Fruit fly (Drosophila melanogaster) whole organism, embryonic: ENCODE results near the gene CG14194.

Source experiments
- ATbp ChIP-seq: fragments of 200-800 bp; sonication (Bioruptor generic); optimal IDR thresholded peaks from 2 replicates; lab custom pipeline; 2017; ENCODE audit warnings: missing biosample characterization, mild to moderate bottlenecking, missing genetic modification characterization, missing genetic modification reagents
- Antp ChIP-seq: fragments of 200-800 bp; sonication (Bioruptor generic); optimal IDR thresholded peaks from 3 replicates; lab custom pipeline; 2016; ENCODE audit warnings: missing biosample characterization, missing genetic modification characterization
- Bteb2 ChIP-seq: fragments of 200-800 bp; sonication (Bioruptor generic); optimal IDR thresholded peaks from 2 replicates; lab custom pipeline; 2016; ENCODE audit warnings: missing biosample characterization, missing genetic modification characterization
- CG10543 ChIP-seq: fragments of 200-800 bp; sonication (Bioruptor generic); optimal IDR thresholded peaks from 3 replicates; lab custom pipeline; 2017; ENCODE audit warnings: missing biosample characterization, mild to moderate bottlenecking, missing genetic modification characterization, moderate library complexity
- CG12071 ChIP-seq: fragments of 200-800 bp; sonication (Bioruptor generic); optimal IDR thresholded peaks from 3 replicates; lab custom pipeline; 2018; ENCODE audit warnings: missing biosample characterization, mild to moderate bottlenecking, missing genetic modification characterization
- CG14441 ChIP-seq: fragments of 200-800 bp; sonication (Bioruptor generic); IDR thresholded peaks from 2 replicates; pipeline ENCODE4 v1.3.6; 2022; ENCODE audit warnings: missing biosample characterization, missing genetic modification characterization
- CG14667 ChIP-seq: fragments of 200-800 bp; sonication (Bioruptor generic); IDR thresholded peaks from 2 replicates; pipeline ENCODE4 v1.3.6; 2022; ENCODE audit warnings: missing biosample characterization, missing genetic modification characterization
- CG14710 ChIP-seq: fragments of 200-800 bp; sonication (Bioruptor generic); optimal IDR thresholded peaks from 3 replicates; lab custom pipeline; 2019; ENCODE audit warnings: missing biosample characterization, mild to moderate bottlenecking, missing genetic modification characterization, moderate library complexity
- CG1602 ChIP-seq: fragments of 200-800 bp; sonication (Bioruptor generic); optimal IDR thresholded peaks from 3 replicates; lab custom pipeline; 2016; ENCODE audit warnings: missing biosample characterization, missing genetic modification characterization
- CG1647 ChIP-seq: fragments of 200-800 bp; sonication (Bioruptor generic); optimal IDR thresholded peaks from 3 replicates; lab custom pipeline; 2016; ENCODE audit warnings: missing biosample characterization, missing genetic modification characterization
- CG16863 ChIP-seq: fragments of 200-800 bp; sonication (Bioruptor generic); optimal IDR thresholded peaks from 3 replicates; lab custom pipeline; 2016; ENCODE audit warnings: missing biosample characterization, missing genetic modification characterization
- CG18599 ChIP-seq: fragments of 200-800 bp; sonication (Bioruptor generic); optimal IDR thresholded peaks from 3 replicates; lab custom pipeline; 2017; ENCODE audit warnings: missing biosample characterization, missing genetic modification characterization, mild to moderate bottlenecking, moderate library complexity, missing genetic modification reagents
- CG30403 ChIP-seq: fragments of 200-800 bp; sonication (Bioruptor generic); optimal IDR thresholded peaks from 3 replicates; lab custom pipeline; 2016; ENCODE audit warnings: missing biosample characterization, missing genetic modification characterization
- CG34376 ChIP-seq: fragments of 200-800 bp; sonication (Bioruptor generic); optimal IDR thresholded peaks from 2 replicates; lab custom pipeline; 2018; ENCODE audit warnings: missing biosample characterization, mild to moderate bottlenecking, missing genetic modification characterization
- CG4360 ChIP-seq: fragments of 200-800 bp; sonication (Bioruptor generic); IDR thresholded peaks from 2 replicates; pipeline ENCODE4 v1.3.6; 2022; ENCODE audit warnings: missing biosample characterization, missing genetic modification characterization
- CG4730 ChIP-seq: fragments of 200-800 bp; sonication (Bioruptor generic); IDR thresholded peaks from 2 replicates; pipeline ENCODE4 v1.3.6; 2022; ENCODE audit warnings: missing biosample characterization, missing genetic modification characterization
- CG6689 ChIP-seq: fragments of 200-800 bp; sonication (Bioruptor generic); IDR thresholded peaks from 2 replicates; pipeline ENCODE4 v1.3.6; 2022; ENCODE audit warnings: missing biosample characterization, missing genetic modification characterization
- CG7839 ChIP-seq: fragments of 200-800 bp; sonication (Bioruptor generic); optimal IDR thresholded peaks from 3 replicates; lab custom pipeline; 2018; ENCODE audit warnings: missing biosample characterization, mild to moderate bottlenecking, missing genetic modification characterization, moderate library complexity
- CG7928 ChIP-seq: fragments of 200-800 bp; sonication (Bioruptor generic); optimal IDR thresholded peaks from 2 replicates; lab custom pipeline; 2017; ENCODE audit warnings: missing biosample characterization, mild to moderate bottlenecking, missing genetic modification characterization
- CoRest ChIP-seq: fragments of 200-800 bp; sonication (Bioruptor generic); optimal IDR thresholded peaks from 3 replicates; lab custom pipeline; 2018; ENCODE audit warnings: missing biosample characterization, mild to moderate bottlenecking, missing genetic modification characterization, moderate library complexity
- Eip74EF ChIP-seq, 2 experiments: fragments of 200-800 bp in 1 of 2; fragments of >200 bp in 1 of 2; sonication (Bioruptor generic) in 1 of 2; optimal IDR thresholded peaks; 2 replicates each; lab custom pipeline; 2017 to 2019; ENCODE audit warnings: missing biosample characterization in 2 of 2, missing genetic modification characterization in 2 of 2, mild to moderate bottlenecking in 1 of 2, moderate library complexity in 1 of 2
- HmgD ChIP-seq: fragments of 200-800 bp; sonication (Bioruptor generic); optimal IDR thresholded peaks from 3 replicates; lab custom pipeline; 2016; ENCODE audit warnings: missing biosample characterization, missing genetic modification characterization
- Hr39 ChIP-seq: fragments of >200 bp; optimal IDR thresholded peaks from 2 replicates; lab custom pipeline; 2017
- Kr ChIP-seq: fragments of 200-800 bp; sonication (Bioruptor generic); optimal IDR thresholded peaks from 2 replicates; lab custom pipeline; 2017; ENCODE audit warnings: missing biosample characterization, mild to moderate bottlenecking, missing genetic modification characterization
- NfI ChIP-seq: fragments of 200-800 bp; sonication (Bioruptor generic); optimal IDR thresholded peaks from 3 replicates; lab custom pipeline; 2018; ENCODE audit warnings: missing biosample characterization, mild to moderate bottlenecking, missing genetic modification characterization, moderate library complexity
- ab ChIP-seq: fragments of 200-800 bp; sonication (Bioruptor generic); optimal IDR thresholded peaks from 2 replicates; lab custom pipeline; 2016; ENCODE audit warnings: missing biosample characterization, missing genetic modification characterization
- abd-A ChIP-seq: fragments of 200-800 bp; sonication (Bioruptor generic); optimal IDR thresholded peaks from 3 replicates; lab custom pipeline; 2019; ENCODE audit warnings: missing biosample characterization, mild to moderate bottlenecking, missing genetic modification characterization, moderate library complexity
- ac ChIP-seq: fragments of 200-800 bp; sonication (Bioruptor generic); optimal IDR thresholded peaks from 3 replicates; lab custom pipeline; 2017; ENCODE audit warnings: missing biosample characterization, mild to moderate bottlenecking, missing genetic modification characterization
- ase ChIP-seq: fragments of 200-800 bp; sonication (Bioruptor generic); IDR thresholded peaks from 3 replicates; pipeline ENCODE4 v1.3.6; 2022; ENCODE audit warnings: missing biosample characterization, missing genetic modification characterization
- bigmax ChIP-seq: fragments of 200-800 bp; sonication (Bioruptor generic); optimal IDR thresholded peaks from 2 replicates; lab custom pipeline; 2018; ENCODE audit warnings: missing biosample characterization, mild to moderate bottlenecking, missing genetic modification characterization
- cad ChIP-seq: fragments of >200 bp; optimal IDR thresholded peaks from 2 replicates; lab custom pipeline; 2017; ENCODE audit warnings: missing biosample characterization, missing genetic modification characterization
- crp ChIP-seq, 2 experiments: fragments of 200-800 bp; sonication (Bioruptor generic); optimal IDR thresholded peaks; 2 replicates in 1 of 2; 3 replicates in 1 of 2; lab custom pipeline; 2017; ENCODE audit warnings: missing biosample characterization in 2 of 2, missing genetic modification characterization in 2 of 2, mild to moderate bottlenecking in 1 of 2, moderate library complexity in 1 of 2
- dmrt11E ChIP-seq: fragments of 200-800 bp; sonication (Bioruptor generic); optimal IDR thresholded peaks from 3 replicates; lab custom pipeline; 2018; ENCODE audit warnings: missing biosample characterization, mild to moderate bottlenecking, missing genetic modification characterization, moderate library complexity
- dysf ChIP-seq: fragments of 200-800 bp; sonication (Bioruptor generic); IDR thresholded peaks from 3 replicates; pipeline ENCODE4 v1.3.6; 2022; ENCODE audit warnings: missing biosample characterization, missing genetic modification characterization
- fd102C ChIP-seq: fragments of 200-800 bp; sonication (Bioruptor generic); optimal IDR thresholded peaks from 2 replicates; lab custom pipeline; 2018; ENCODE audit warnings: missing biosample characterization, mild to moderate bottlenecking, missing genetic modification characterization, moderate library complexity
- grau ChIP-seq: fragments of 200-800 bp; optimal IDR thresholded peaks from 3 replicates; lab custom pipeline; 2019; ENCODE audit warnings: missing biosample characterization, mild to moderate bottlenecking, missing genetic modification characterization, moderate library complexity
- hb ChIP-seq: fragments of 200-800 bp; sonication (Bioruptor generic); IDR thresholded peaks from 3 replicates; pipeline ENCODE4 v1.3.6; 2022; ENCODE audit warnings: missing biosample characterization, missing genetic modification characterization; ENCODE audit not compliant: partially characterized antibody
- jigr1 ChIP-seq: fragments of 200-800 bp; sonication (Bioruptor generic); IDR thresholded peaks from 3 replicates; pipeline ENCODE4 v1.3.6; 2022; ENCODE audit warnings: missing biosample characterization, missing genetic modification characterization
- klu ChIP-seq: fragments of 200-800 bp; sonication (Bioruptor generic); IDR thresholded peaks from 2 replicates; pipeline ENCODE4 v1.3.6; 2022; ENCODE audit warnings: missing biosample characterization, missing genetic modification characterization
- peb ChIP-seq: fragments of 200-800 bp; sonication (Bioruptor generic); IDR thresholded peaks from 2 replicates; pipeline ENCODE4 v1.3.6; 2022; ENCODE audit warnings: missing biosample characterization, missing genetic modification characterization
- ro ChIP-seq: fragments of 200-800 bp; sonication (Bioruptor generic); IDR thresholded peaks from 2 replicates; pipeline ENCODE4 v1.3.6; 2022; ENCODE audit warnings: missing biosample characterization, missing genetic modification characterization
- row ChIP-seq: fragments of 200-800 bp; sonication (Bioruptor generic); IDR thresholded peaks from 3 replicates; pipeline ENCODE4 v1.3.6; 2022; ENCODE audit warnings: missing biosample characterization, missing genetic modification characterization
- salm ChIP-seq: fragments of 200-800 bp; sonication (Bioruptor generic); optimal IDR thresholded peaks from 2 replicates; lab custom pipeline; 2018; ENCODE audit warnings: missing biosample characterization, mild to moderate bottlenecking, missing genetic modification characterization
- sim ChIP-seq: fragments of 200-800 bp; sonication (Bioruptor generic); IDR thresholded peaks from 2 replicates; pipeline ENCODE4 v1.3.6; 2022; ENCODE audit warnings: missing biosample characterization, missing genetic modification characterization
- slp2 ChIP-seq: fragments of 200-800 bp; sonication (Bioruptor generic); optimal IDR thresholded peaks from 2 replicates; lab custom pipeline; 2016; ENCODE audit warnings: missing biosample characterization, missing genetic modification characterization
- sna ChIP-seq: fragments of 200-800 bp; sonication (Bioruptor generic); IDR thresholded peaks from 2 replicates; pipeline ENCODE4 v1.3.6; 2022; ENCODE audit warnings: missing biosample characterization, missing genetic modification characterization; ENCODE audit not compliant: partially characterized antibody
- so ChIP-seq: fragments of 200-800 bp; sonication (Bioruptor generic); IDR thresholded peaks from 3 replicates; pipeline ENCODE4 v1.3.6; 2022; ENCODE audit warnings: missing biosample characterization, missing genetic modification characterization
- sr ChIP-seq: fragments of 200-800 bp; sonication (Bioruptor generic); IDR thresholded peaks from 3 replicates; pipeline ENCODE4 v1.3.6; 2022; ENCODE audit warnings: missing biosample characterization, missing genetic modification characterization
- ssp ChIP-seq: fragments of 200-800 bp; sonication (Bioruptor generic); IDR thresholded peaks from 2 replicates; pipeline ENCODE4 v1.3.6; 2022; ENCODE audit warnings: missing biosample characterization, missing genetic modification characterization
- zf30C ChIP-seq: fragments of 200-800 bp; sonication (Bioruptor generic); optimal IDR thresholded peaks from 3 replicates; lab custom pipeline; 2018; ENCODE audit warnings: missing biosample characterization, mild to moderate bottlenecking, missing genetic modification characterization

The CG14194 gene

dm6 chrX:19166152-19166935 lies 27.0 kb upstream of the CG14194 start (continued):
- TF ChIP-seq CG10543 (GFP tag; lab: Kevin White, UChicago) (peak; percentile 43), cad (GFP tag; lab: Kevin White, UChicago) (no peak), ro (GFP tag; lab: Robert Waterston, UW) (no peak), dysf (GFP tag; lab: Robert Waterston, UW) (peak; percentile 30; the same call in 1 of the 3 replicates), grau (tag; lab: Kevin White, UChicago) (peak; percentile 58), slp2 (GFP tag; lab: Kevin White, UChicago) (peak; percentile 2), CG6689 (no peak), jigr1 (no peak), CG14667 (GFP tag; lab: Robert Waterston, UW) (no peak), bigmax (GFP tag; lab: Kevin White, UChicago) (no peak), row (peak; percentile 49; the same call in 2 of the 3 replicates), CG4730 (GFP tag; lab: Robert Waterston, UW) (no peak), Hr39 (lab: Kevin White, UChicago) (no peak), peb (GFP tag; lab: Robert Waterston, UW) (no peak), Bteb2 (GFP tag; lab: Kevin White, UChicago) (peak; percentile 14), sna (GFP tag; lab: Robert Waterston, UW) (no peak), dmrt11E (tag; lab: Kevin White, UChicago) (no peak), CG12071 (GFP tag; lab: Kevin White, UChicago) (no peak), Antp (GFP tag; lab: Kevin White, UChicago) (peak; percentile 27), so (no peak), NfI (GFP tag; lab: Kevin White, UChicago) (no peak), CG4360 (GFP tag; lab: Robert Waterston, UW) (no peak), zf30C (GFP tag; lab: Kevin White, UChicago) (no peak), CoRest (peak; percentile 67), fd102C (no peak), ac (no peak), sr (GFP tag; lab: Robert Waterston, UW) (no peak), CG16863 (GFP tag; lab: Kevin White, UChicago) (peak; percentile 9), crp (GFP tag; optimal IDR thresholded peaks at IDR 0.05; lab: Kevin White, UChicago) (no peak), CG1602 (GFP tag; lab: Kevin White, UChicago) (no peak), ase (GFP tag; lab: Robert Waterston, UW) (no peak; the same call in 2 of the 3 replicates), ssp (GFP tag; lab: Robert Waterston, UW) (no peak), sim (GFP tag; lab: Robert Waterston, UW) (no peak), CG7928 (no peak), CG18599 (GFP tag; lab: Kevin White, UChicago) (peak; percentile 45), Kr (GFP tag; lab: Kevin White, UChicago) (no peak), CG1647 (GFP tag; lab: Kevin White, UChicago) (no peak), HmgD (GFP tag; lab: Kevin White, UChicago) (no peak), ab (GFP tag; lab: Kevin White, UChicago) (no peak), CG14441 (GFP tag; lab: Robert Waterston, UW) (0 out of 2 replicates have a peak, but pooled peaks have one; percentile 43), klu (GFP tag; lab: Robert Waterston, UW) (no peak), hb (GFP tag; lab: Robert Waterston, UW) (no peak), CG30403 (GFP tag; lab: Kevin White, UChicago) (peak; percentile 50), ATbp (GFP tag; lab: Kevin White, UChicago) (peak; percentile 14), CG34376 (GFP tag; lab: Kevin White, UChicago) (no peak), salm (tag; lab: Kevin White, UChicago) (no peak), abd-A (tag; lab: Kevin White, UChicago) (no peak), CG7839 (tag; lab: Kevin White, UChicago) (peak; percentile 60), CG14710 (peak; percentile 8), Eip74EF (GFP tag; optimal IDR thresholded peaks at IDR 0.05; lab: Kevin White, UChicago) (no peak)
